Worm (Caenorhabditis elegans): ENCODE data around the gene C34F11.1.

- TF ChIP-seq zag-1 (tag; optimal IDR thresholded peaks at IDR 0.05) (no peak), nhr-237 (tag; optimal IDR thresholded peaks at IDR 0.05) (no peak), lin-15B (tag; optimal IDR thresholded peaks at IDR 0.05) (no peak), elt-3 (tag; optimal IDR thresholded peaks at IDR 0.05) (no peak), unc-86 (tag; optimal IDR thresholded peaks at IDR 0.05) (no peak), vab-15 (tag; optimal IDR thresholded peaks at IDR 0.05) (no peak)
Measured at ce11 chrII:5183207-5183606, 29.6 kb upstream of the C34F11.1 start.
